Fruit fly (Drosophila melanogaster) whole organism, larva: Measurements from ENCODE around the gene cmb.

ENCODE experiments used
- noc ChIP-seq: fragments of 200-800 bp; sonication (Bioruptor generic); optimal IDR thresholded peaks from 3 replicates; lab custom pipeline; 2019; ENCODE audit warnings: missing biosample characterization, mild to moderate bottlenecking, missing genetic modification characterization, moderate library complexity

The cmb gene

dm6 chr3L:13477453-13478184 is 35.2 kb downstream of the cmb start, which contains the start of gene stv:
stv (plus strand) TSS chr3L:13477541.
- peak; percentile 29 for TF ChIP-seq noc (tag; lab: Kevin White, UChicago)

- no peak for TF ChIP-seq noc (tag; lab: Kevin White, UChicago)
Observed at dm6 chr3L:13478339-13479203, 36.2 kb downstream of the cmb start.

- TF ChIP-seq noc (tag; lab: Kevin White, UChicago) = no peak
Observed at dm6 chr3L:13479204-13479600, 36.8 kb downstream of the cmb start.

dm6 chr3L:13479609-13480240 is 37.3 kb downstream of the cmb start:
- peak; percentile 77 for TF ChIP-seq noc (tag; lab: Kevin White, UChicago)

- TF ChIP-seq noc (tag; lab: Kevin White, UChicago) = no peak
Observed at dm6 chr3L:13480241-13480627, 37.8 kb downstream of the cmb start.

dm6 chr3L:13486041-13486859 is 43.9 kb downstream of the cmb start, which contains the start of the genes Abp1 and Tgi:
Abp1 (minus strand) TSS chr3L:13486280.
Tgi (plus strand) TSS chr3L:13486797.
- no peak for TF ChIP-seq noc (tag; lab: Kevin White, UChicago)

dm6 chr3L:13486860-13487404 is 44.5 kb downstream of the cmb start:
- TF ChIP-seq noc (tag; lab: Kevin White, UChicago) = no peak

- TF ChIP-seq noc (tag; lab: Kevin White, UChicago) = no peak
Observed at dm6 chr3L:13488129-13488876, 45.9 kb downstream of the cmb start.

dm6 chr3L:13489193-13489752 is 46.9 kb downstream of the cmb start:
- TF ChIP-seq noc (tag; lab: Kevin White, UChicago) = peak; percentile 34

dm6 chr3L:13490689-13491348 is 48.4 kb downstream of the cmb start:
- TF ChIP-seq noc (tag; lab: Kevin White, UChicago) = no peak

- no peak for TF ChIP-seq noc (tag; lab: Kevin White, UChicago)
Observed at dm6 chr3L:13494363-13495015, 52.1 kb downstream of the cmb start.

- TF ChIP-seq noc (tag; lab: Kevin White, UChicago) = no peak
Observed at dm6 chr3L:13495065-13495464, 52.7 kb downstream of the cmb start.
